Worm (Caenorhabditis elegans) whole organism, L2 larva: ENCODE data around the gene T27A10.2.

ENCODE experiments used
- aly-2 ChIP-seq: fragments of 150-350 bp; optimal IDR thresholded peaks from 2 replicates; lab custom pipeline; 2014; ENCODE audit warnings: missing biosample characterization, missing genetic modification characterization
- ama-1 ChIP-seq: fragments of 150-350 bp; optimal IDR thresholded peaks from 2 replicates; lab custom pipeline; 2018; ENCODE audit warnings: inconsistent platforms
- ceh-16 ChIP-seq: fragments of 150-350 bp; optimal IDR thresholded peaks from 2 replicates; lab custom pipeline; 2014; ENCODE audit warnings: missing biosample characterization, missing genetic modification characterization
- elt-3 ChIP-seq: sonication (generic microtip); optimal IDR thresholded peaks from 2 replicates; lab custom pipeline; 2017; ENCODE audit warnings: missing biosample characterization, missing genetic modification characterization
- fos-1 ChIP-seq: fragments of 150-350 bp; optimal IDR thresholded peaks from 2 replicates; lab custom pipeline; 2014; ENCODE audit warnings: missing biosample characterization, missing genetic modification characterization
- lin-11 ChIP-seq: fragments of 150-350 bp; sonication (generic microtip); optimal IDR thresholded peaks from 2 replicates; lab custom pipeline; 2014; ENCODE audit warnings: missing biosample characterization, missing genetic modification characterization, inconsistent platforms, mixed read lengths
- nhr-11 ChIP-seq: fragments of 150-350 bp; optimal IDR thresholded peaks from 2 replicates; lab custom pipeline; 2014; ENCODE audit warnings: missing biosample characterization, missing genetic modification characterization
- nhr-237 ChIP-seq: fragments of 150-350 bp; optimal IDR thresholded peaks from 2 replicates; lab custom pipeline; 2014; ENCODE audit warnings: missing biosample characterization, missing genetic modification characterization
- unc-39 ChIP-seq: fragments of 150-350 bp; optimal IDR thresholded peaks from 2 replicates; lab custom pipeline; 2014; ENCODE audit warnings: missing biosample characterization, missing genetic modification characterization
- unc-62 ChIP-seq: fragments of 150-350 bp; optimal IDR thresholded peaks from 2 replicates; lab custom pipeline; 2014; ENCODE audit warnings: missing biosample characterization, missing genetic modification reagents, missing genetic modification characterization
- zag-1 ChIP-seq: fragments of 150-350 bp; optimal IDR thresholded peaks from 2 replicates; lab custom pipeline; 2014; ENCODE audit warnings: missing biosample characterization, missing genetic modification characterization

DNA sequence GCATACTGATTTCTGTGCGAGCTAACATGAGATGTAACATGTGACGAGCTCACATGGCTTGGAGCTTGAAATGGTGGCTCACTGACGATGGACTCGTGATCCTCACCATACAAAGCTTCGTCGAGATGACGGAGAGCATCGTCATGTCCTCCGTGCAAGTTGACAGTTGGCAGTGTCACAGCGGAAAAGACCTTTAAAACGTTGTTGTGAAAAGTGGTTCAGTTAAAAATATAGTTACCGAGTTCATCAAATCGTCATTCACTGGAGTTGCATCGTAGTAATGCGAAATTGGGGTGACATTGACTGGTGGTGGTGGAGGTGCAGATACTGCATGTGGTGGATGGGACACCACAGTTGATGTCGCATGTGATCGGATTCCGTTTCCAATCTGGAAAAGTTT lies 24.7 kb downstream of the T27A10.2 start:
- TF ChIP-seq nhr-11 (no peak), fos-1 (tag; lab: Kevin White, UChicago) (no peak), unc-39 (tag; lab: Kevin White, UChicago) (no peak), ama-1 (lab: Kevin White, UChicago) (no peak), lin-11 (tag; lab: Kevin White, UChicago) (no peak), aly-2 (tag; lab: Kevin White, UChicago) (no peak), zag-1 (tag; lab: Kevin White, UChicago) (no peak), ceh-16 (tag; lab: Kevin White, UChicago) (no peak), elt-3 (no peak), unc-62 (GFP tag; lab: Kevin White, UChicago) (no peak), nhr-237 (tag; lab: Kevin White, UChicago) (no peak)
